Worm (Caenorhabditis elegans) whole organism, L3 larva: ENCODE results near the gene nhr-79.

Experiments
- ZK546.5 ChIP-seq: sonication (generic microtip); optimal IDR thresholded peaks from 2 replicates; lab custom pipeline; 2017; ENCODE audit warnings: missing biosample characterization, missing genetic modification characterization
- aly-2 ChIP-seq: fragments of 150-350 bp; optimal IDR thresholded peaks from 2 replicates; lab custom pipeline; 2014; ENCODE audit warnings: missing biosample characterization, missing genetic modification characterization
- ceh-82 ChIP-seq: fragments of 150-350 bp; optimal IDR thresholded peaks from 2 replicates; lab custom pipeline; 2014; ENCODE audit warnings: missing biosample characterization, missing genetic modification characterization
- jun-1 ChIP-seq: fragments of 150-350 bp; optimal IDR thresholded peaks from 2 replicates; lab custom pipeline; 2014; ENCODE audit warnings: missing biosample characterization, missing genetic modification reagents, missing genetic modification characterization
- nhr-237 ChIP-seq: fragments of 150-350 bp; optimal IDR thresholded peaks from 2 replicates; lab custom pipeline; 2014; ENCODE audit warnings: missing biosample characterization, missing genetic modification characterization
- pha-4 ChIP-seq: fragments of 150-350 bp; optimal IDR thresholded peaks from 2 replicates; lab custom pipeline; 2014; ENCODE audit warnings: missing biosample characterization, missing genetic modification reagents, missing genetic modification characterization
- unc-39 ChIP-seq: sonication (generic microtip); optimal IDR thresholded peaks from 4 replicates; lab custom pipeline; 2017; ENCODE audit warnings: missing biosample characterization, missing genetic modification characterization
- unc-62 ChIP-seq: fragments of 150-350 bp; sonication (generic microtip); optimal IDR thresholded peaks from 4 replicates; lab custom pipeline; 2014; ENCODE audit warnings: missing biosample characterization, missing genetic modification reagents, missing genetic modification characterization

- TF ChIP-seq ceh-82, result no peak
- no peak for TF ChIP-seq ZK546.5 (tag; lab: Kevin White, UChicago)
- TF ChIP-seq jun-1 (tag; lab: Kevin White, UChicago), result no peak
- no peak for TF ChIP-seq aly-2 (tag; lab: Kevin White, UChicago)
- no peak for TF ChIP-seq unc-39 (tag; lab: Kevin White, UChicago)
- no peak for TF ChIP-seq unc-62 (GFP tag; lab: Kevin White, UChicago)
- no peak for TF ChIP-seq pha-4 (tag; lab: Kevin White, UChicago)
- TF ChIP-seq nhr-237 (tag; lab: Kevin White, UChicago), result no peak
Observed at ce11 chrV:19211795-19212194, at the start of gene nhr-79.
